Worm (Caenorhabditis elegans): ENCODE results near the gene F20B6.4.

ce11 chrX:4190537-4191144 lies 5.7 kb downstream of the F20B6.4 start, which contains the start of gene vha-12:
- no peak for TF ChIP-seq sem-2 (GFP tag; optimal IDR thresholded peaks at IDR 0.05)
- no peak for TF ChIP-seq lin-13 (tag; optimal IDR thresholded peaks at IDR 0.05)
- no peak for TF ChIP-seq nhr-12 (tag; optimal IDR thresholded peaks at IDR 0.05)
- no peak for TF ChIP-seq snpc-4 (tag; optimal IDR thresholded peaks at IDR 0.05)
- TF ChIP-seq blmp-1 (tag; optimal IDR thresholded peaks at IDR 0.05), result no peak
- peak; percentile 87 for TF ChIP-seq mep-1 (tag; optimal IDR thresholded peaks at IDR 0.05)
